Worm (Caenorhabditis elegans): ENCODE measurements around the gene ZK1320.2.

DNA sequence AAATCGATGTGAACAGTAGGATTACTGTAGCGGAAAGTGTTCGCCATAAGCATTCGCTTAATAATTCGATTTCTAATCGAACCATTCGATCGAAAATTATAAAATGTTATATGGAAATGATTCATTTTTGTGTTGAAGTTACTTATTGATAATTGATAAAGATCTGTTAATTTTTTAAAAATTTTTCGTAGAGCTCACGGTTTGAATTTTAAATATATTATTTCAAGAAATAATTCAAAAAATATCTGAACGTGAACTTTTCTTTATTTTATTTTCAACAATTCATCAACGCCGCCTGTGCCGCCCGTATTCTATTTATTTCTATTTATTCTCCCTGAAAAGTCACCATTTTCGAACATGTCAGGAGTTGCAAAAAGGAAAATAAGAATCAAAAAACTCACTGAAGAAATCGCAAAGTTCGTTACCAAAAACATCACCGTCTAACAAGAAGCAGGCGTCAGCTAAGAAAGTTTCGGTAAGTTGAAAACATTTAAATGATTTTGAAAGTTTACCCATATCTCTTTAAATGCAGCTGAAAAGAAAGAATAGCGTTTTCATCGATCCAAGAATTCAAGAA, 47.4 kb downstream of the ZK1320.2 start, which contains the start of the genes T15H9.5 and T15H9.4:
- no peak for TF ChIP-seq nhr-11 (tag; optimal IDR thresholded peaks at IDR 0.05)
- no peak for TF ChIP-seq pqm-1 (tag; optimal IDR thresholded peaks at IDR 0.05)
- TF ChIP-seq mec-3 (tag; optimal IDR thresholded peaks at IDR 0.05; ENCODE audit: borderline replicate concordance): no peak
